Worm (Caenorhabditis elegans): ENCODE measurements around the gene cest-2.1.

- TF ChIP-seq nhr-12 (tag; optimal IDR thresholded peaks at IDR 0.05) (no peak), lsy-2 (tag; optimal IDR thresholded peaks at IDR 0.05) (no peak), unc-62 (GFP tag; optimal IDR thresholded peaks at IDR 0.05) (no peak), elt-1 (tag; optimal IDR thresholded peaks at IDR 0.05; ENCODE audit: borderline replicate concordance, insufficient read depth) (no peak), nhr-28 (tag; optimal IDR thresholded peaks at IDR 0.05) (no peak), nhr-76 (tag; optimal IDR thresholded peaks at IDR 0.05) (no peak), nhr-237 (tag; optimal IDR thresholded peaks at IDR 0.05) (no peak), elt-3 (tag; optimal IDR thresholded peaks at IDR 0.05) (no peak), mab-5 (tag; optimal IDR thresholded peaks at IDR 0.05) (no peak), mep-1 (tag; optimal IDR thresholded peaks at IDR 0.05) (no peak), pha-4 (tag; optimal IDR thresholded peaks at IDR 0.05) (no peak), lin-13 (tag; optimal IDR thresholded peaks at IDR 0.05) (no peak)
Measured at ce11 chrV:14126341-14126924, 44.8 kb downstream of the cest-2.1 start.

All from whole organism, mixed stage, embryonic.